Worm (Caenorhabditis elegans) whole organism, young adult: ENCODE data around the gene cdc-25.4.
A peak's percentile ranks its signal among the peaks of the same experiment; 100 is the strongest.

Source experiments
- Y95B8A.8 ChIP-seq: fragments of 200-800 bp; sonication (Bioruptor generic); IDR thresholded peaks from 2 replicates; pipeline ENCODE4 v1.3.6; 2022; ENCODE audit warnings: missing genetic modification reagents, missing genetic modification characterization, missing compliant biosample characterization
- efl-1 ChIP-seq: fragments of 150-350 bp; optimal IDR thresholded peaks from 2 replicates; lab custom pipeline; 2014; ENCODE audit warnings: missing biosample characterization, missing genetic modification reagents, missing genetic modification characterization
- let-607 ChIP-seq, 2 experiments: fragments of 200-800 bp in 1 of 2; sonication (Bioruptor generic) in 1 of 2; sonication (generic microtip) in 1 of 2; optimal IDR thresholded peaks; 2 replicates each; lab custom pipeline; 2016 to 2018; ENCODE audit warnings: mild to moderate bottlenecking in 2 of 2, missing compliant biosample characterization in 2 of 2, missing genetic modification characterization in 2 of 2, moderate library complexity in 2 of 2, missing genotype in 1 of 2
- nhr-90 ChIP-seq: sonication (generic microtip); optimal IDR thresholded peaks from 2 replicates; lab custom pipeline; 2016; ENCODE audit warnings: missing genotype, mild to moderate bottlenecking, missing genetic modification characterization, missing compliant biosample characterization
- zfh-2 ChIP-seq: fragments of 200-800 bp; sonication (Bioruptor generic); conservative IDR thresholded peaks from 2 replicates; pipeline ENCODE4 v1.3.6; 2022; ENCODE audit warnings: missing genetic modification reagents, missing genetic modification characterization, missing compliant biosample characterization
- zim-3 ChIP-seq: sonication (generic microtip); optimal IDR thresholded peaks from 2 replicates; lab custom pipeline; 2017; ENCODE audit warnings: mild to moderate bottlenecking, missing genetic modification characterization, moderate library complexity, missing compliant biosample characterization
- ztf-18 ChIP-seq: sonication (generic microtip); optimal IDR thresholded peaks from 2 replicates; lab custom pipeline; 2016; ENCODE audit warnings: missing genotype, mild to moderate bottlenecking, missing genetic modification characterization, missing compliant biosample characterization
- ztf-6 ChIP-seq: fragments of 200-800 bp; sonication (Bioruptor generic); IDR thresholded peaks from 2 replicates; pipeline ENCODE4 v1.3.6; 2022; ENCODE audit warnings: missing genetic modification reagents, missing genetic modification characterization, missing compliant biosample characterization

ce11 chrII:10202275-10202674 lies 13.0 kb upstream of the cdc-25.4 start:
- no peak for TF ChIP-seq nhr-90 (tag; lab: Kevin White, UChicago)
- no peak for TF ChIP-seq zim-3 (tag; lab: Kevin White, UChicago)
- no peak for TF ChIP-seq Y95B8A.8 (GFP tag; lab: Robert Waterston, UW)
- TF ChIP-seq ztf-18 (tag; lab: Kevin White, UChicago): no peak
- peak; percentile 55; the same call in 1 of the 2 replicates for TF ChIP-seq zfh-2
- TF ChIP-seq ztf-6 (GFP tag; lab: Robert Waterston, UW): no peak
- no peak for TF ChIP-seq let-607 (tag; optimal IDR thresholded peaks at IDR 0.05; lab: Kevin White, UChicago)
- no peak for TF ChIP-seq efl-1
